Fruit fly (Drosophila melanogaster) whole organism, embryonic: ENCODE data around the gene CG13896.

Experiments used
- BtbVII ChIP-seq: fragments of 200-800 bp; sonication (Bioruptor generic); optimal IDR thresholded peaks from 3 replicates; lab custom pipeline; 2017; ENCODE audit warnings: missing biosample characterization, mild to moderate bottlenecking, missing genetic modification characterization
- Bteb2 ChIP-seq: fragments of 200-800 bp; sonication (Bioruptor generic); optimal IDR thresholded peaks from 2 replicates; lab custom pipeline; 2016; ENCODE audit warnings: missing biosample characterization, missing genetic modification characterization
- CG10462 ChIP-seq: fragments of 200-800 bp; sonication (Bioruptor generic); optimal IDR thresholded peaks from 2 replicates; lab custom pipeline; 2016; ENCODE audit warnings: missing biosample characterization, missing genetic modification characterization
- CG11398 ChIP-seq: fragments of 200-800 bp; sonication (Bioruptor generic); optimal IDR thresholded peaks from 2 replicates; lab custom pipeline; 2016; ENCODE audit warnings: missing biosample characterization, missing genetic modification characterization
- CG11456 ChIP-seq: fragments of 200-800 bp; sonication (Bioruptor generic); IDR thresholded peaks from 3 replicates; pipeline ENCODE4 v1.3.6; 2022; ENCODE audit warnings: missing biosample characterization, missing genetic modification characterization
- CG11695 ChIP-seq: fragments of 200-800 bp; sonication (Bioruptor generic); IDR thresholded peaks from 3 replicates; pipeline ENCODE4 v1.3.6; 2022; ENCODE audit warnings: missing biosample characterization, missing genetic modification characterization
- CG12104 ChIP-seq: fragments of 200-800 bp; sonication (Bioruptor generic); optimal IDR thresholded peaks from 3 replicates; lab custom pipeline; 2016; ENCODE audit warnings: missing biosample characterization, missing genetic modification characterization
- CG13287 ChIP-seq: fragments of 200-800 bp; sonication (Bioruptor generic); IDR thresholded peaks from 2 replicates; pipeline ENCODE4 v1.3.6; 2022; ENCODE audit warnings: missing biosample characterization, missing genetic modification characterization; ENCODE audit not compliant: partially characterized antibody
- CG14014 ChIP-seq: fragments of 200-800 bp; sonication (Bioruptor generic); IDR thresholded peaks from 2 replicates; pipeline ENCODE4 v1.3.6; 2022; ENCODE audit warnings: missing biosample characterization, missing genetic modification characterization
- CG15011 ChIP-seq: fragments of 200-800 bp; sonication (Bioruptor generic); optimal IDR thresholded peaks from 3 replicates; lab custom pipeline; 2018; ENCODE audit warnings: missing biosample characterization, mild to moderate bottlenecking, missing genetic modification characterization
- CG1647 ChIP-seq: fragments of 200-800 bp; sonication (Bioruptor generic); optimal IDR thresholded peaks from 3 replicates; lab custom pipeline; 2016; ENCODE audit warnings: missing biosample characterization, missing genetic modification characterization
- CG16779 ChIP-seq: fragments of 200-800 bp; sonication (Bioruptor generic); IDR thresholded peaks from 2 replicates; pipeline ENCODE4 v1.3.6; 2022; ENCODE audit warnings: missing biosample characterization, missing genetic modification characterization
- CG18619 ChIP-seq: fragments of 200-800 bp; sonication (Bioruptor generic); optimal IDR thresholded peaks from 3 replicates; lab custom pipeline; 2017; ENCODE audit warnings: missing biosample characterization, mild to moderate bottlenecking, missing genetic modification characterization
- CG30431 ChIP-seq: fragments of 200-800 bp; sonication (Bioruptor generic); optimal IDR thresholded peaks from 2 replicates; lab custom pipeline; 2017; ENCODE audit warnings: missing biosample characterization, missing genetic modification characterization
- CG3065 ChIP-seq: fragments of 200-800 bp; sonication (Bioruptor generic); optimal IDR thresholded peaks from 2 replicates; lab custom pipeline; 2016; ENCODE audit warnings: missing biosample characterization, missing genetic modification characterization
- CG32532 ChIP-seq: fragments of 200-800 bp; sonication (Bioruptor generic); IDR thresholded peaks from 2 replicates; pipeline ENCODE4 v1.3.6; 2022; ENCODE audit warnings: missing biosample characterization, missing genetic modification characterization
- CG33213 ChIP-seq: fragments of 200-800 bp; sonication (Bioruptor generic); optimal IDR thresholded peaks from 3 replicates; lab custom pipeline; 2016; ENCODE audit warnings: missing biosample characterization, missing genetic modification characterization
- CG5245 ChIP-seq: fragments of 200-800 bp; sonication (Bioruptor generic); optimal IDR thresholded peaks from 3 replicates; lab custom pipeline; 2016; ENCODE audit warnings: missing biosample characterization, missing genetic modification characterization
- CG6683 ChIP-seq: fragments of 200-800 bp; sonication (Bioruptor generic); optimal IDR thresholded peaks from 2 replicates; lab custom pipeline; 2017; ENCODE audit warnings: missing biosample characterization, mild to moderate bottlenecking, missing genetic modification characterization, missing genetic modification reagents
- CG6813 ChIP-seq: fragments of 200-800 bp; sonication (Bioruptor generic); optimal IDR thresholded peaks from 2 replicates; lab custom pipeline; 2017; ENCODE audit warnings: missing biosample characterization, missing genetic modification characterization, mild to moderate bottlenecking, moderate library complexity, missing genetic modification reagents
- CG7786 ChIP-seq: fragments of 200-800 bp; sonication (Bioruptor generic); optimal IDR thresholded peaks from 2 replicates; lab custom pipeline; 2016; ENCODE audit warnings: missing biosample characterization, missing genetic modification characterization
- CG8765 ChIP-seq: fragments of 200-800 bp; sonication (Bioruptor generic); IDR thresholded peaks from 2 replicates; pipeline ENCODE4 v1.3.6; 2022; ENCODE audit warnings: missing biosample characterization, missing genetic modification characterization
- CG9932 ChIP-seq: fragments of 200-800 bp; sonication (Bioruptor generic); IDR thresholded peaks from 2 replicates; pipeline ENCODE4 v1.3.6; 2022; ENCODE audit warnings: missing biosample characterization, missing genetic modification characterization
- CHES-1-like ChIP-seq: fragments of 200-800 bp; sonication (Bioruptor generic); optimal IDR thresholded peaks from 2 replicates; lab custom pipeline; 2016; ENCODE audit warnings: missing biosample characterization, missing genetic modification characterization
- CTCF ChIP-seq: fragments of 200-800 bp; sonication (Bioruptor generic); optimal IDR thresholded peaks from 2 replicates; lab custom pipeline; 2017; ENCODE audit warnings: missing biosample characterization, mild to moderate bottlenecking, missing genetic modification characterization, moderate library complexity
- Dp ChIP-seq: fragments of 200-800 bp; sonication (Bioruptor generic); optimal IDR thresholded peaks from 2 replicates; lab custom pipeline; 2018; ENCODE audit warnings: missing biosample characterization, mild to moderate bottlenecking, missing genetic modification characterization, moderate library complexity
- Ets97D ChIP-seq: fragments of 200-800 bp; sonication (Bioruptor generic); optimal IDR thresholded peaks from 3 replicates; lab custom pipeline; 2016; ENCODE audit warnings: missing biosample characterization, missing genetic modification characterization
- Gsc ChIP-seq: fragments of 200-800 bp; sonication (Bioruptor generic); IDR thresholded peaks from 2 replicates; pipeline ENCODE4 v1.3.6; 2022; ENCODE audit warnings: missing biosample characterization, missing genetic modification characterization
- Gug ChIP-seq: fragments of 200-800 bp; sonication (Bioruptor generic); IDR thresholded peaks from 4 replicates; pipeline ENCODE4 v1.3.6; 2022; ENCODE audit warnings: missing biosample characterization, missing genetic modification characterization
- HLH4C ChIP-seq: fragments of 200-800 bp; sonication (Bioruptor generic); IDR thresholded peaks from 3 replicates; pipeline ENCODE4 v1.3.6; 2022; ENCODE audit warnings: missing biosample characterization, missing genetic modification characterization; ENCODE audit not compliant: partially characterized antibody
- Ravus ChIP-seq: fragments of 200-800 bp; sonication (Bioruptor generic); IDR thresholded peaks from 2 replicates; pipeline ENCODE4 v1.3.6; 2022; ENCODE audit warnings: missing biosample characterization, missing genetic modification characterization
- Six4 ChIP-seq: fragments of 200-800 bp; sonication (Bioruptor generic); optimal IDR thresholded peaks from 2 replicates; lab custom pipeline; 2016; ENCODE audit warnings: missing biosample characterization, missing genetic modification characterization
- Sry-β ChIP-seq: fragments of 200-800 bp; sonication (Bioruptor generic); optimal IDR thresholded peaks from 2 replicates; lab custom pipeline; 2018; ENCODE audit warnings: missing biosample characterization, mild to moderate bottlenecking, missing genetic modification characterization, moderate library complexity
- Sry-δ ChIP-seq: fragments of 200-800 bp; sonication (Bioruptor generic); optimal IDR thresholded peaks from 2 replicates; lab custom pipeline; 2016; ENCODE audit warnings: missing biosample characterization, missing genetic modification characterization
- ato ChIP-seq: fragments of 200-800 bp; sonication (Bioruptor generic); IDR thresholded peaks from 2 replicates; pipeline ENCODE4 v1.3.6; 2022; ENCODE audit warnings: missing biosample characterization, missing genetic modification characterization; ENCODE audit not compliant: partially characterized antibody
- bigmax ChIP-seq: fragments of 200-800 bp; sonication (Bioruptor generic); optimal IDR thresholded peaks from 2 replicates; lab custom pipeline; 2018; ENCODE audit warnings: missing biosample characterization, mild to moderate bottlenecking, missing genetic modification characterization
- bsh ChIP-seq, 2 experiments: fragments of 200-800 bp; sonication (Bioruptor generic); optimal IDR thresholded peaks; 2 replicates each; lab custom pipeline; 2017 to 2018; ENCODE audit warnings: mild to moderate bottlenecking in 2 of 2, missing biosample characterization in 2 of 2, missing genetic modification characterization in 2 of 2, moderate library complexity in 1 of 2
- disco-r ChIP-seq: fragments of 200-800 bp; sonication (Bioruptor generic); optimal IDR thresholded peaks from 2 replicates; lab custom pipeline; 2016; ENCODE audit warnings: missing biosample characterization, missing genetic modification characterization
- ewg ChIP-seq: fragments of 200-800 bp; sonication (Bioruptor generic); optimal IDR thresholded peaks from 3 replicates; lab custom pipeline; 2017; ENCODE audit warnings: mild to moderate bottlenecking, missing biosample characterization, missing genetic modification reagents, missing genetic modification characterization
- eyg ChIP-seq: fragments of 200-800 bp; sonication (Bioruptor generic); optimal IDR thresholded peaks from 3 replicates; lab custom pipeline; 2016; ENCODE audit warnings: missing biosample characterization, missing genetic modification characterization
- hth ChIP-seq: fragments of >200 bp; optimal IDR thresholded peaks from 2 replicates; lab custom pipeline; 2017; ENCODE audit warnings: inconsistent platforms
- klu ChIP-seq: fragments of 200-800 bp; sonication (Bioruptor generic); IDR thresholded peaks from 2 replicates; pipeline ENCODE4 v1.3.6; 2022; ENCODE audit warnings: missing biosample characterization, missing genetic modification characterization
- lilli ChIP-seq: fragments of 200-800 bp; sonication (Bioruptor generic); optimal IDR thresholded peaks from 3 replicates; lab custom pipeline; 2016; ENCODE audit warnings: missing biosample characterization, missing genetic modification characterization
- mam ChIP-seq: fragments of 200-800 bp; sonication (Bioruptor generic); optimal IDR thresholded peaks from 3 replicates; lab custom pipeline; 2016; ENCODE audit warnings: missing biosample characterization, missing genetic modification characterization
- mld ChIP-seq: fragments of 200-800 bp; sonication (Bioruptor generic); IDR thresholded peaks from 3 replicates; pipeline ENCODE4 v1.3.6; 2022; ENCODE audit warnings: missing biosample characterization, missing genetic modification characterization; ENCODE audit not compliant: partially characterized antibody
- odd ChIP-seq: fragments of 200-800 bp; sonication (Bioruptor generic); optimal IDR thresholded peaks from 2 replicates; lab custom pipeline; 2017; ENCODE audit warnings: missing biosample characterization, mild to moderate bottlenecking, missing genetic modification characterization
- pita ChIP-seq: fragments of 200-800 bp; sonication (Bioruptor generic); optimal IDR thresholded peaks from 2 replicates; lab custom pipeline; 2017; ENCODE audit warnings: missing biosample characterization, mild to moderate bottlenecking, missing genetic modification characterization
- pnt ChIP-seq: fragments of 200-800 bp; sonication (Bioruptor generic); optimal IDR thresholded peaks from 3 replicates; lab custom pipeline; 2016; ENCODE audit warnings: missing biosample characterization, missing genetic modification characterization
- slp2 ChIP-seq: fragments of 200-800 bp; sonication (Bioruptor generic); optimal IDR thresholded peaks from 2 replicates; lab custom pipeline; 2016; ENCODE audit warnings: missing biosample characterization, missing genetic modification characterization
- sob ChIP-seq: fragments of 200-800 bp; sonication (Bioruptor generic); IDR thresholded peaks from 2 replicates; pipeline ENCODE4 v1.3.6; 2022; ENCODE audit warnings: missing biosample characterization, missing genetic modification characterization
- tll ChIP-seq, 2 experiments: fragments of 200-800 bp in 1 of 2; fragments of >200 bp in 1 of 2; sonication (Bioruptor generic) in 1 of 2; optimal IDR thresholded peaks; 2 replicates each; lab custom pipeline; 2017 to 2019; ENCODE audit warnings: missing biosample characterization in 2 of 2, missing genetic modification characterization in 2 of 2, mild to moderate bottlenecking in 1 of 2, moderate library complexity in 1 of 2

Gene CG13896

DNA sequence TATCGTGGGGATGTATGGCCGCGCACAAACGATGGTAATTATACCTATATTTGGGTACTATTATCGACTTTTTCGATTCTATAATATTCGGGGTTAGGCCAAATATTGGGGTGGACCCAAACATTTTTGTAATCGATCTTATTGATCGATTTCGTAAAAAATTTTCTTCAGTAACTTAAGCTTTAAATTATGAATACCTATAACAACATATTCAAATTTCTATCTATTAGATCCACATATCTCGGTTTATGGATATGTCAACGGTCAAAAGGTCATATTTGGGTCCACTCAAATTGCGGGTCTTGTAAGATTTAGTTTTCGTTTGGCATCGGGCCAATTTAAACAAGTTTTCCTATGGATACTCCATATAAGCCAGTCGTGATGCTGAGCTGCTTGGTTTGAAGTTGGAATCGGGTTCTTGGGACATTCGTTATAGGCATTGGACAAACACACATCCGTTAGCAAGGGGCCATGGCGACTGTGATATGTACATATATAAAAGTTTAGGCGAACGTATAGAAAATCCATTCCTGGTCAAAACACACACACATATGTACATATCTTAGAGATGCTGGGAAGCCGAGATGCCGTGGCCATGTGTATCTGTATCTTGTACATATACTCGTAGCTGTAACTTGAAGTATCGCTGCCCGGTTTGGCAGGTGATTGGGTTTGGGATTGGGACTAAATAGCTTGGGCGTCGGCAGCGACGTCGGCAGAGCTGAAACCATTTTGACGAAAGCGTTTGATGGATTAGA lies 11.3 kb downstream of the CG13896 start (continued):
- TF ChIP-seq slp2 (GFP tag; lab: Kevin White, UChicago) (no peak), Sry-β (GFP tag; lab: Kevin White, UChicago) (no peak), Bteb2 (GFP tag; lab: Kevin White, UChicago) (peak; percentile 1), CG12104 (GFP tag; lab: Kevin White, UChicago) (peak; percentile 26), CG32532 (peak; percentile 62; the same call in 1 of the 2 replicates), CG30431 (GFP tag; lab: Kevin White, UChicago) (no peak), CG11695 (GFP tag; lab: Robert Waterston, UW) (peak; percentile 79), CG6813 (peak; percentile 21), CG9932 (GFP tag; lab: Robert Waterston, UW) (peak; percentile 28; the same call in 1 of the 2 replicates), CHES-1-like (peak; percentile 42), eyg (GFP tag; lab: Kevin White, UChicago) (peak; percentile 9), bigmax (GFP tag; lab: Kevin White, UChicago) (no peak), disco-r (GFP tag; lab: Kevin White, UChicago) (no peak), CG16779 (GFP tag; lab: Robert Waterston, UW) (no peak), Ets97D (GFP tag; lab: Kevin White, UChicago) (no peak), Ravus (GFP tag; lab: Robert Waterston, UW) (no peak), BtbVII (GFP tag; lab: Kevin White, UChicago) (peak; percentile 71), HLH4C (GFP tag; lab: Robert Waterston, UW) (no peak), CG1647 (no peak), mam (GFP tag; lab: Kevin White, UChicago) (no peak), Six4 (peak; percentile 55), lilli (GFP tag; lab: Kevin White, UChicago) (peak; percentile 66), Gsc (GFP tag; lab: Robert Waterston, UW) (no peak), CG18619 (GFP tag; lab: Kevin White, UChicago) (peak; percentile 4), CG15011 (GFP tag; lab: Kevin White, UChicago) (peak; percentile 38), tll (GFP tag; optimal IDR thresholded peaks at IDR 0.05; lab: Kevin White, UChicago) (no peak), CG13287 (GFP tag; lab: Robert Waterston, UW) (no peak), klu (no peak), hth (no peak), Sry-δ (GFP tag; lab: Kevin White, UChicago) (no peak), CTCF (GFP tag; lab: Kevin White, UChicago) (peak; percentile 11), CG10462 (peak; percentile 20), pnt (GFP tag; lab: Kevin White, UChicago) (no peak), CG8765 (no peak), ato (no peak), CG6683 (GFP tag; lab: Kevin White, UChicago) (no peak), CG3065 (GFP tag; lab: Kevin White, UChicago) (no peak), bsh (GFP tag; optimal IDR thresholded peaks at IDR 0.05; lab: Kevin White, UChicago) (peak in 1 of 2 experiments; percentile 77), sob (GFP tag; lab: Robert Waterston, UW) (peak; percentile 46; the same call in 1 of the 2 replicates), pita (GFP tag; lab: Kevin White, UChicago) (no peak), CG5245 (GFP tag; lab: Kevin White, UChicago) (no peak), mld (no peak), Dp (no peak), CG14014 (GFP tag; lab: Robert Waterston, UW) (peak; percentile 53; the same call in 1 of the 2 replicates), CG11398 (GFP tag; lab: Kevin White, UChicago) (no peak), CG33213 (GFP tag; lab: Kevin White, UChicago) (no peak), ewg (GFP tag; lab: Kevin White, UChicago) (no peak), Gug (GFP tag; lab: Robert Waterston, UW) (no peak), CG11456 (GFP tag; lab: Robert Waterston, UW) (no peak), odd (GFP tag; lab: Kevin White, UChicago) (peak; percentile 46), CG7786 (GFP tag; lab: Kevin White, UChicago) (no peak)
